Fruit fly (Drosophila melanogaster): Measurements from ENCODE around the gene CG6707.
A peak's percentile ranks its signal among the peaks of the same experiment; 100 is the strongest.

CG6707 gene

dm6 chr3L:9853895-9854470 is 44.4 kb downstream of the CG6707 start (continued):
- TF ChIP-seq crc (GFP tag; optimal IDR thresholded peaks at IDR 0.05) (no peak), CG3838 (GFP tag; optimal IDR thresholded peaks at IDR 0.05) (no peak), CG5953 (GFP tag; IDR thresholded peaks at IDR 0.05) (no peak), ERR (GFP tag; optimal IDR thresholded peaks at IDR 0.05) (no peak), nmo (GFP tag; optimal IDR thresholded peaks at IDR 0.05) (peak; percentile 15), CG11456 (GFP tag; IDR thresholded peaks at IDR 0.05) (no peak), esg (GFP tag; conservative IDR thresholded peaks at IDR 0.05) (no peak), dimm (GFP tag; IDR thresholded peaks at IDR 0.05) (no peak), Meics (GFP tag; optimal IDR thresholded peaks at IDR 0.05) (no peak), GATAe (GFP tag; conservative IDR thresholded peaks at IDR 0.05) (no peak), Spps (tag; optimal IDR thresholded peaks at IDR 0.05) (no peak), CrebB (tag; optimal IDR thresholded peaks at IDR 0.05) (no peak), BtbVII (GFP tag; optimal IDR thresholded peaks at IDR 0.05) (no peak), CG13287 (GFP tag; IDR thresholded peaks at IDR 0.05; ENCODE audit: partially characterized antibody) (peak; percentile 15; the same call in 1 of the 2 replicates), CG6854 (GFP tag; optimal IDR thresholded peaks at IDR 0.05) (no peak), bcd (GFP tag; optimal IDR thresholded peaks at IDR 0.05) (no peak), ci (GFP tag; IDR thresholded peaks at IDR 0.05) (peak; percentile 56; the same call in 1 of the 3 replicates), CG17186 (GFP tag; optimal IDR thresholded peaks at IDR 0.05) (no peak), CG2199 (GFP tag; IDR thresholded peaks at IDR 0.05) (peak; percentile 85), CG31441 (GFP tag; IDR thresholded peaks at IDR 0.05) (no peak), Atf6 (GFP tag; IDR thresholded peaks at IDR 0.05) (peak; percentile 44; the same call in 1 of the 2 replicates), lola (GFP tag; optimal IDR thresholded peaks at IDR 0.05) (peak in 1 of 3 experiments; percentile 54), ttk (GFP tag; IDR thresholded peaks at IDR 0.05) (peak; percentile 46; the same call in 1 of the 2 replicates), wor (GFP tag; IDR thresholded peaks at IDR 0.05) (no peak), CG13624 (GFP tag; optimal IDR thresholded peaks at IDR 0.05) (peak; percentile 26), CG9876 (GFP tag; optimal IDR thresholded peaks at IDR 0.05) (no peak), CG14667 (GFP tag; IDR thresholded peaks at IDR 0.05) (no peak), HmgZ (tag; optimal IDR thresholded peaks at IDR 0.05) (no peak), eve (GFP tag; optimal IDR thresholded peaks at IDR 0.05) (no peak), lilli (GFP tag; optimal IDR thresholded peaks at IDR 0.05) (no peak), CG43689 (GFP tag; IDR thresholded peaks at IDR 0.05) (no peak), CG15696 (tag; optimal IDR thresholded peaks at IDR 0.05) (no peak), Side (GFP tag; optimal IDR thresholded peaks at IDR 0.05) (no peak), CG11398 (GFP tag; optimal IDR thresholded peaks at IDR 0.05) (no peak), bbx (GFP tag; IDR thresholded peaks at IDR 0.05; ENCODE audit: partially characterized antibody) (peak; percentile 55; the same call in 1 of the 2 replicates), Gug (GFP tag; IDR thresholded peaks at IDR 0.05) (no peak), lab (GFP tag; optimal IDR thresholded peaks at IDR 0.05) (no peak), CG2678 (tag; optimal IDR thresholded peaks at IDR 0.05) (peak; percentile 7), Dek (tag; optimal IDR thresholded peaks at IDR 0.05) (no peak), mirr (GFP tag; optimal IDR thresholded peaks at IDR 0.05) (no peak), ato (GFP tag; IDR thresholded peaks at IDR 0.05; ENCODE audit: partially characterized antibody) (0 out of 2 replicates have a peak, but pooled peaks have one; percentile 36), pros (GFP tag; optimal IDR thresholded peaks at IDR 0.05) (peak; percentile 82), vvl (GFP tag; IDR thresholded peaks at IDR 0.05) (peak; percentile 62), Camta (GFP tag; optimal IDR thresholded peaks at IDR 0.05) (no peak), peb (GFP tag; IDR thresholded peaks at IDR 0.05) (0 out of 2 replicates have a peak, but pooled peaks have one; percentile 7), CG10431 (GFP tag; optimal IDR thresholded peaks at IDR 0.05) (no peak), CG30020 (tag; optimal IDR thresholded peaks at IDR 0.05) (no peak), CG12659 (GFP tag; optimal IDR thresholded peaks at IDR 0.05) (no peak), HHEX (GFP tag; optimal IDR thresholded peaks at IDR 0.05) (no peak), rib (GFP tag; IDR thresholded peaks at IDR 0.05) (peak; percentile 62)

Measured in whole organism, embryonic.